Worm (Caenorhabditis elegans): Measurements from ENCODE around the gene F35B12.9.

- TF ChIP-seq fax-1 (tag; optimal IDR thresholded peaks at IDR 0.05) (no peak), pqm-1 (tag; optimal IDR thresholded peaks at IDR 0.05) (no peak), ama-1 (optimal IDR thresholded peaks at IDR 0.05) (no peak), pha-2 (tag; optimal IDR thresholded peaks at IDR 0.05) (no peak), pha-4 (tag; optimal IDR thresholded peaks at IDR 0.05) (no peak), fkh-10 (GFP tag; optimal IDR thresholded peaks at IDR 0.05) (no peak), unc-55 (GFP tag; optimal IDR thresholded peaks at IDR 0.05) (no peak), dmd-4 (tag; optimal IDR thresholded peaks at IDR 0.05; ENCODE audit: borderline replicate concordance) (no peak), Y22D7AL.16 (tag; optimal IDR thresholded peaks at IDR 0.05) (no peak), che-1 (tag; optimal IDR thresholded peaks at IDR 0.05) (no peak), F13H6.1 (tag; optimal IDR thresholded peaks at IDR 0.05) (no peak), unc-42 (tag; optimal IDR thresholded peaks at IDR 0.05) (no peak)
Observed at ce11 chrV:11618173-11618572, 17.2 kb downstream of the F35B12.9 start, which contains the start of gene glb-15.
